Fruit fly (Drosophila melanogaster): ENCODE measurements around the gene Mlc1.

The Mlc1 gene

DNA sequence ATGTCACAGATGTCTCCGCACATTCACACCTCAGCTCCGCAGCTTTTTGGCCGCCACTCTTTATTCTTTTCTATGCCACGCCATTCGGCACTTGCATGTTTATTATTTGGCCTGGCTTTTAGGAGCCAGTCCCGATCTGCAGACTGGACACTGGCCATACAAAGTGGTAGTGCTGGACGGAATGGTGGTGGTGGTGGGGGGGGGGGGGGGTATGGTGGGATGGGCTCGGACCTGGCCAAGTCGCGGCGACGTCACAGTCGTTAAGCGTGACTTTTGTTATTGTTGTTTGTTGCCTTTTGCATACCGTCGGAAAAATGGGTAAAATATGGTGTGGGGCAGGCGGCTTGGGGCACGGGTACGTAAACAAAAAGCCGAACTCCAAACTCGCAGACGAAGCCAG lies 25.1 kb upstream of the Mlc1 start:
- TF ChIP-seq Myc (optimal IDR thresholded peaks at IDR 0.05), result no peak
- no peak for TF ChIP-seq h (optimal IDR thresholded peaks at IDR 0.05)
- TF ChIP-seq psq (optimal IDR thresholded peaks at IDR 0.05), result no peak
- no peak for TF ChIP-seq insv (optimal IDR thresholded peaks at IDR 0.05)
- TF ChIP-seq Sin3A (optimal IDR thresholded peaks at IDR 0.05), result no peak
- no peak for TF ChIP-seq ttk (optimal IDR thresholded peaks at IDR 0.05)

DNA sequence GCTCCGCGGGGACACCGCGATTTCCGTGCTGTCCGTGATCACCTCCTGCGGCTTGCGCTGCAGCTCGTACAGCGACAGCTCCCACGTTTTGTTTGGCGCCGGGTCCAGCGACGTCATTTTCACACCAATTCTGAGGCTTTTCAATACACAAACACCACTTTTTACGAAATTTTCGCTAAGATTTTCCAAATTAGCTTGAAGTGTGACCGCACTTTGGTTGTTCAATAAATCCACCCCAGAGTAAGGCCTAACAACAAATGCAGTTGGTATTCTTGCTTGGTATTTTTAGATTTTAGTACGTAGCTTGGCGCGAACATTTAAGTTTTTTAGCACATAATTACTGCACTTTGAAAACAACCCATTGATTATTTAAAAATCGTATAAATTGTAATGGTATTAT lies 21.8 kb upstream of the Mlc1 start, which contains the start of gene Sce:
Gene Sce (minus strand): TSS at position 231 of the 400 bp plus-strand sequence.
- TF ChIP-seq Myc (optimal IDR thresholded peaks at IDR 0.05), result no peak
- TF ChIP-seq insv (optimal IDR thresholded peaks at IDR 0.05), result no peak

DNA sequence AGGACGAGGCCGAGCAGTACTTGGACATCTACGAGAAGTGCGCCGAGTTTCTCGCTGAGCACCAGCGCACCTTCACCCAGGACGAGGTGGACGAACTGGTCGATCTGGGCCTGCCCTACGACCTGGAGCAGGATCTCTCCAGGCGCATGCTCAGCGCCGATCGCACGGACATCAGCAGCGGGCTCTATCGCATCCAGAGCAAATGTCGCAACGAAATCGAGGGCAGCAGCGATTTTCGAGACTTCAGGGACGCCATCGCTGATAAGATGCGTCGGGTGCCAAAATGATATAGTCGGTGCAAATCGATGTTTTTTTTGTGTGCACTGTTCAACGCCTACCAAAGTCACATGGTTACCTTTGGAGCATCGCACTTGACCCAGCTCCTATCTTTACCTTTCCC lies 19.7 kb upstream of the Mlc1 start:
- TF ChIP-seq psq (optimal IDR thresholded peaks at IDR 0.05) (no peak), insv (optimal IDR thresholded peaks at IDR 0.05) (no peak), h (optimal IDR thresholded peaks at IDR 0.05) (no peak), Myc (optimal IDR thresholded peaks at IDR 0.05) (no peak), Sin3A (optimal IDR thresholded peaks at IDR 0.05) (no peak), ttk (optimal IDR thresholded peaks at IDR 0.05) (no peak)

DNA sequence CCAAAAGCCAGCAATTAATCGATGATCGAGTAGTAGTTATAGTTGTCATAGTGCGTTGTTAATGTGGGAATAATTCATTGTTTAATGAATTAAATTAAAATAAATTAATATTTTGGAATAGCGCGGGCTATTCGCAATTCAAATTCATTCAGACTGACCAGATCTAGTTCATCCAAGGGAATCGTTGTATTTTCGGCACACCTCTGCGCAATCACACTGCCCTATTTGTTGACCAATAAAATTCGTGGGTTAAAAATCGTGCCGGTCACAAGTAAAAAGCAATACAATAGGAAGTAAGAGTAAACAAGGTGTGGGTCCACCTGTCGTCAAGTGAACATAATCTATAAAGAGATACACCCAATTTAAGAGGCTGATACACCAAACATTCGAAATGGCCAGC lies 19.0 kb upstream of the Mlc1 start, which contains the start of gene CG12883:
Gene CG12883 (plus strand): TSS at position 273 of the 400 bp plus-strand sequence.
- TF ChIP-seq ttk (optimal IDR thresholded peaks at IDR 0.05) (no peak), h (optimal IDR thresholded peaks at IDR 0.05) (no peak), insv (optimal IDR thresholded peaks at IDR 0.05) (no peak), Myc (optimal IDR thresholded peaks at IDR 0.05) (no peak), Sin3A (optimal IDR thresholded peaks at IDR 0.05) (no peak), psq (optimal IDR thresholded peaks at IDR 0.05) (no peak)

DNA sequence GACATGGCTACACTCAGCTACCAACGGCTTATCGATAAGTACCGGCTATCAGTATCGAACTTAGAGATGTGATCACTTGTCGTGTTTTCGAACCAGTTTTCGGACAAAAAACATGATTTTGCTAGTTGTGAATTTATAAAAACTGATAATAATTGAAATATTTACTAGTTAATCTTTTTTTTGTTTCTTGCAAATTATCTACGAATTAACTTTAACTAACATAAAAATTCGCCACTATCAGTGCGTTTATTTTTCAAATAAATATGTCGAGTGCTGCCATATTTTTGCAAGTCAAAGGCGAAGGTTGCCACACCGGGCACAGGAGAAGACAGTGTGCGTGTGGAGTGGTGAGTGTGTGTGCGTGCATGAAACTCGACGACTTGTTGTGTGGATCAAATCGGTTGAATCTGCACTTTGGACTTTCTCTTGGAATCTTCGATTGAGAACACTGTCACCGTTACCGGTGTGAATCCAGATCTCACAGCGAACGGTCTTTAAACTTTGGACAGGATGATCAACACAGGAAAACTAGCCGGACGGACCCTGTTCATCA lies 17.3 kb upstream of the Mlc1 start, which contains the start of gene Hsdl2:
Gene Hsdl2 (plus strand): TSS at position 349 of the 553 bp plus-strand sequence.
- no peak for TF ChIP-seq ttk (optimal IDR thresholded peaks at IDR 0.05)
- no peak for TF ChIP-seq Sin3A (optimal IDR thresholded peaks at IDR 0.05)
- TF ChIP-seq insv (optimal IDR thresholded peaks at IDR 0.05), result no peak
- TF ChIP-seq h (optimal IDR thresholded peaks at IDR 0.05), result no peak
- no peak for TF ChIP-seq Myc (optimal IDR thresholded peaks at IDR 0.05)
- TF ChIP-seq psq (optimal IDR thresholded peaks at IDR 0.05), result no peak

DNA sequence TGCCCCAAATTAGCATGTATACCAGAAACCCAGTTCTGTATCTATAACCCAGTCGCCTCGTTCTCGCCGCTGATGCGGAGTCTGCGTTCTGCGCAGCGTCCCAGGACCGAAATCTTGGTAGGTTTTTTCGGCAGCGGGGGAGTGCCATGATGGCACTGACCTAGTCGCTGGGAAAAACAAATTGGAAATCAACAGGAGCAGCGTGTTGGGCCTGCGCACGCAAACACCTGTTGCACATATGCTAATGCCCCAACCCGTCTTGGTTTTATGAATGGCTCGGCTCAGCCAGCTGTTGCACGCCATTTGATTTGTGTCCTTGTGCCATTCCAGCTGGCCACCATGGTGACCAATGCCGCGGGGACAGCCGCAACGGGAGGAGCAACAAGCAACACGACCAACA lies 2.9 kb upstream of the Mlc1 start:
- TF ChIP-seq insv (optimal IDR thresholded peaks at IDR 0.05) (no peak), Sin3A (optimal IDR thresholded peaks at IDR 0.05) (no peak), h (optimal IDR thresholded peaks at IDR 0.05) (no peak), ttk (optimal IDR thresholded peaks at IDR 0.05) (no peak), psq (optimal IDR thresholded peaks at IDR 0.05) (no peak), Myc (optimal IDR thresholded peaks at IDR 0.05) (no peak)

DNA sequence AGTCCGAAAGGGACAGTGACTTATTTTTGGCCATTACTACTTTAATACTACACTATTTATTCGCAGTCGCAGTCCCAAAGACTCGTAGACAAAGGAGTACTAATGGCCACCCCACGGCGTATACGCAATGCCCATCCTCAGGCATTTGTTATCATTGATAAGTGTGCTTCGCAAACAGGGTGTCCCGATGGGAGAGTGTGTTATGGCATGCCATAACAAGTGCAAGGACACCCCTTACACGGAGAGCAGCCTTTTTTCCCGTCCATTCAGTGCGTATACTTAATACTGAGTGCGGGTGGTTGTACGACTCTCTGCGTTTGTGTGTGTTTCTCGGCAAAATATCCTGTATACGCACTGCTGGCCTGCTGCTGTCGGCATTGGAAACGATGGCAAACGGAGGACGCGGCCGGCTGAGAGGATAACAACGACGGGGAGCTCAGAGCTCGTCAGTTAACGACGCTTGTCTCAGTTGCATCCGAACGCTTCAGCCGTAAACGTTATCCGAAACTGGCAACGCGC lies 2.1 kb upstream of the Mlc1 start, which contains the start of gene unc80:
Gene unc80 (plus strand): TSS at position 469 of the 519 bp plus-strand sequence.
- TF ChIP-seq Sin3A (optimal IDR thresholded peaks at IDR 0.05) (no peak), psq (optimal IDR thresholded peaks at IDR 0.05) (no peak), Myc (optimal IDR thresholded peaks at IDR 0.05) (no peak), insv (optimal IDR thresholded peaks at IDR 0.05) (no peak), h (optimal IDR thresholded peaks at IDR 0.05) (no peak), ttk (optimal IDR thresholded peaks at IDR 0.05) (no peak)

DNA sequence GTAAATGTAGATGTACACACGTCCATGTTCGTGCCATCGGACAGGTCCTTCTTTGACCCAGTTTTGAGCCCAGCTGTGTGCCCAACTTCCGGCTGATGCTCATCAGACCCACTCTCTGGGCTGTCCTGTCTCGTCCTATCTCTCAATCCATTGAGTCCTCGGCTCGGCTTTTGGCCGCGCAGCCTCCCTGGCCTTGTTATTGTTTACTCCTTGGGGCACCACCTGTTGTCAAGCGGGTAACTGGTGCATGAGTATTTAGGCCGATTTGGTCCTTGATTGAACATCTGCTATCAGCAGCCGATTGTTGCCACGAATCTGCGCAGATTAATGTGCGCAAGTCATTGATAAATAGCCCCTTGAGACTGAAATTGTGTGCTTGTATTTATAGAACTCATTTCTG lies 1.4 kb upstream of the Mlc1 start:
- no peak for TF ChIP-seq h (optimal IDR thresholded peaks at IDR 0.05)
- TF ChIP-seq Sin3A (optimal IDR thresholded peaks at IDR 0.05), result no peak
- TF ChIP-seq Myc (optimal IDR thresholded peaks at IDR 0.05), result no peak
- no peak for TF ChIP-seq insv (optimal IDR thresholded peaks at IDR 0.05)
- no peak for TF ChIP-seq ttk (optimal IDR thresholded peaks at IDR 0.05)
- TF ChIP-seq psq (optimal IDR thresholded peaks at IDR 0.05), result no peak

DNA sequence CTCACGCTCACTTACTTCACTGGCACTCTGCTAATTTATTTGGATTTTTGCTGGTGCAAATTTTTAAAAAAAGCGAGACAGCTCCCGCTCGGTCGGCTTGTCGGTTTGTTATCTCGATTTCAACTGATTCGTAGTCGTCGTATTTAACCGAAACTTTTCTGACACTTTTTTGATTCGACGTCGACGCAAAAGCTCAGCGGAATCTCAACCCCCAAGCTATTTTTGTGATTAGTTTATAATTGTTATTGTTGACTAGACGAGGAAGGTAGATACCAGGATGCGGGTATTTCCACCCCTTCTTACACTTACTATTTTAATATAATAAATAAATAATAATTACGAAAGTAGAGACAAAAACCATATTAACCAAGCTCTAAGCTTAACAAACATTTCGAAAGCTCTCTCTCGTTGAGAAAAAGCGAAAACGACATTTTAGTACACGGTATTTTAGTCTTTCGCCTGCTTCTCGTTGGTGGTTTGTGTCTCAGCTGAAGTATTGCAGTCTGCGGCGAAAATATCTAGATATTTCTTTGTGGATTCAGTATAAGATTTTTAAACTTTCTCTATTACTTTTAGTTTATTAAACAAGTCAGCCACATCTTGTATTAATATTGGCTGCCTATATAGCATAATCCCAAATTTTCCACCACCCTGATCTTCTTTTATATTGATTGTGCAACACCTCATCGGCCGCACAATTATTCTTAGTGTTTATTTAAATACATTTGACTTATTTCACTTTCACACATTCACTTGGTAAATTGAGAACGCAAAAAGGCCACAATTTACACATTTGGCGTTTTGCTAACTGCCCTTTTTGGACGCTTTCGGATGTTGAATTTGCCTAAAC lies 3.1 kb downstream of the Mlc1 start, which contains the start of gene tau:
Gene tau (minus strand): TSS at position 311 of the 850 bp plus-strand sequence.
- TF ChIP-seq Myc (optimal IDR thresholded peaks at IDR 0.05) (no peak), ttk (optimal IDR thresholded peaks at IDR 0.05) (no peak), psq (optimal IDR thresholded peaks at IDR 0.05) (no peak), insv (optimal IDR thresholded peaks at IDR 0.05) (no peak), Sin3A (optimal IDR thresholded peaks at IDR 0.05) (no peak), h (optimal IDR thresholded peaks at IDR 0.05) (no peak)

DNA sequence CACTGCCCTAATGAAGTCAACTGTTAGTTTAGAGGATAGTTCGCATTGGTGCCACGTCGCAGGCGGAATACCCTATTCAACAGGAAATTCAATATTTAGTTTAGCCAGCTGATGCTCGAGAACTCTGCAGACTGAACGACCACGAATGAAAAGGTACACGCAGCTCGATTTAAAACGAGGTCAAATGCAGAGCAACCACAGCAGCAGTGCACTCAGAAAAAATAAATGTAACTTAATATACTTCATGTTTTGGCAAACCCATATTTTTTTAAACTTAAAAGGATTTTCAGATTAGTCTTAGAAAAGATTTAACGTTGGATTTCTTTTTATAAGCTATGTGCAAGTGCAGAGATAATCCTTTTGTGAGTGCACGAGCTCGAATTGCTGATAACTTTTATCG lies 4.9 kb downstream of the Mlc1 start:
- no peak for TF ChIP-seq insv (optimal IDR thresholded peaks at IDR 0.05)
- TF ChIP-seq Myc (optimal IDR thresholded peaks at IDR 0.05), result no peak
- no peak for TF ChIP-seq Sin3A (optimal IDR thresholded peaks at IDR 0.05)
- no peak for TF ChIP-seq psq (optimal IDR thresholded peaks at IDR 0.05)
- no peak for TF ChIP-seq ttk (optimal IDR thresholded peaks at IDR 0.05)
- no peak for TF ChIP-seq h (optimal IDR thresholded peaks at IDR 0.05)

DNA sequence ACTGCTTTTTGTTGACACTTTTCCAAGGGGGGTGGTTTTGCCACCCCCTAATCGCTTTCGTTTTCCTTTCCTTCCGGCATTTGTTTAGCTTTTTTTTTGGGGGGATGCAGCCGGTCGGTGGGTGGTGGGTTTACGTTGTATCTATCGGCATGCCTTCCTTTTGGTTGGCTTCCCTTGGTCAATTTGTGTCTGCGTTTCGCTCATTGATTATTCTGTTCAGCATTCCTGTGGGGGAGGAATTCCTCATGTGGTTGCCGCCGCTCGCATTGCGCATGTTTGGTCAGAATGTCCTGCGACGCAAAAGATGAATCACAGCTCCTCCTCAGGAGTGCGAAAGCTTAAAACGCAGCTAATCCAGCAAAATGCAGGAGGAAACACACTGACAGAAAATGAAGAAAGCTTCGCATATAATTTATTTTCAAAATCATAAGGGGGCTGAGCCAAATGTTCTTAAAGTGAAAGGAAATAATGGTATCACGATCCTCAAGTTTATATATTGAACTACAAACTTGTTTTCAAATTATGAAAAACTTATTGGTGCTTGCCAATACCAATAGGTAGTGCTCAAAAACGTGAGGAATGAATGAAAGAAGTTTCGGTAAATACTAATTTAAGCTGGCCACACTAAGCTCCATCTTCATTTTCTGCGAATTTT lies 7.7 kb downstream of the Mlc1 start, which contains the start of gene RpS10a:
Gene RpS10a (plus strand): TSS at position 605 of the 655 bp plus-strand sequence.
- TF ChIP-seq ttk (optimal IDR thresholded peaks at IDR 0.05) (no peak), h (optimal IDR thresholded peaks at IDR 0.05) (no peak), Myc (optimal IDR thresholded peaks at IDR 0.05) (no peak), Sin3A (optimal IDR thresholded peaks at IDR 0.05) (no peak), psq (optimal IDR thresholded peaks at IDR 0.05) (no peak), insv (optimal IDR thresholded peaks at IDR 0.05) (no peak)

Data from Kc167 (cell line).